Fruit fly (Drosophila melanogaster) whole organism: Measurements from ENCODE around the gene Myo31DF.

Experiments
- EcR ChIP-seq, 2 experiments: fragments of >200 bp; optimal IDR thresholded peaks; 2 replicates each; lab custom pipeline; 2017; ENCODE audit warnings: missing biosample characterization in 2 of 2, missing genetic modification characterization in 2 of 2, missing genetic modification reagents in 2 of 2
- pan ChIP-seq: fragments of >200 bp; optimal IDR thresholded peaks from 2 replicates; lab custom pipeline; 2017
- psq ChIP-seq: fragments of >200 bp; optimal IDR thresholded peaks from 2 replicates; lab custom pipeline; 2017
- usp ChIP-seq: fragments of >200 bp; optimal IDR thresholded peaks from 2 replicates; lab custom pipeline; 2017; ENCODE audit warnings: missing biosample characterization, missing genetic modification characterization, mixed read lengths

DNA sequence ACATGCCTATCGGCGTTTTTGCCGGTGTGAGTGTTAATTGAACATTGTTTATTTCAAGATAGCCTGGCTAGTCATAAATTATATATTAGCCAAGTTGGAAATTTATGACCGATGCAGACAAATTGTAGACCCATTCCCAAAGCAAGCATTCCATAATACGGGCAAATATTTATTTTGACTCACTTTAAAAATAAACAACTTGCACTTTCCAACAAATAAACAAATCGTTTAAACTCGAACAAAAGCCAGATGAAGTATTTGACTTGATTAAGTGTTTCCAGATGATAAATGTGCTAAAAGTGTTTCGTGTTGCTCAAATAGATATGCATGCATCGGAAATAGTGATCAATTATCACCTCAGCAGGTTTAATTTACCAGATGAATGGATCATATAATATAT, 11.1 kb downstream of the Myo31DF start:
- TF ChIP-seq EcR (GFP tag; optimal IDR thresholded peaks at IDR 0.05; lab: Kevin White, UChicago), result no peak
- TF ChIP-seq psq (lab: Kevin White, UChicago), result no peak
- TF ChIP-seq usp, result no peak
- TF ChIP-seq pan, result no peak
